Worm (Caenorhabditis elegans) whole organism, L1 larva: Measurements from ENCODE around the gene cor-1.

Source experiments
- C04F5.9 ChIP-seq: sonication (generic microtip); optimal IDR thresholded peaks from 2 replicates; lab custom pipeline; 2016; ENCODE audit warnings: missing genetic modification characterization, missing compliant biosample characterization
- C16A3.4 ChIP-seq: fragments of 150-350 bp; optimal IDR thresholded peaks from 2 replicates; lab custom pipeline; 2014; ENCODE audit warnings: missing biosample characterization, missing genetic modification characterization
- alr-1 ChIP-seq: fragments of 200-800 bp; sonication (Bioruptor generic); optimal IDR thresholded peaks from 2 replicates; lab custom pipeline; 2018; ENCODE audit warnings: borderline replicate concordance, mild to moderate bottlenecking, missing genetic modification characterization, missing compliant biosample characterization
- aly-2 ChIP-seq: fragments of 150-350 bp; optimal IDR thresholded peaks from 2 replicates; lab custom pipeline; 2014; ENCODE audit warnings: missing biosample characterization, missing genetic modification characterization
- ama-1 ChIP-seq: fragments of 150-350 bp; optimal IDR thresholded peaks from 2 replicates; lab custom pipeline; 2014
- ceh-82 ChIP-seq, 3 experiments: fragments of 150-350 bp in 1 of 3; sonication (generic microtip) in 2 of 3; optimal IDR thresholded peaks; 2 replicates each; lab custom pipeline; 2014 to 2017; ENCODE audit warnings: missing biosample characterization in 3 of 3, missing genetic modification characterization in 3 of 3
- ceh-88 ChIP-seq: fragments of 200-800 bp; sonication (Bioruptor generic); IDR thresholded peaks from 2 replicates; pipeline ENCODE4 v1.3.6; 2022; ENCODE audit warnings: missing genetic modification characterization, missing compliant biosample characterization
- ceh-90 ChIP-seq: sonication (generic microtip); optimal IDR thresholded peaks from 2 replicates; lab custom pipeline; 2016; ENCODE audit warnings: missing genetic modification characterization, missing compliant biosample characterization
- dsc-1 ChIP-seq: sonication (generic microtip); optimal IDR thresholded peaks from 2 replicates; lab custom pipeline; 2016; ENCODE audit warnings: mild to moderate bottlenecking, missing genetic modification characterization, missing compliant biosample characterization
- efl-1 ChIP-seq, 4 experiments: fragments of 150-350 bp; optimal IDR thresholded peaks in 3 of 4; peaks in 1 of 4; 1 replicate in 1 of 4; 2 replicates in 3 of 4; lab custom pipeline; 2014; ENCODE audit warnings: missing biosample characterization in 2 of 4, missing genetic modification characterization in 2 of 4, missing genetic modification reagents in 2 of 4
- elt-2 ChIP-seq: sonication (generic microtip); optimal IDR thresholded peaks from 2 replicates; lab custom pipeline; 2016; ENCODE audit warnings: missing genetic modification characterization, mild to moderate bottlenecking, inconsistent platforms, missing compliant biosample characterization, missing genetic modification reagents
- fkh-4 ChIP-seq: sonication (generic microtip); optimal IDR thresholded peaks from 2 replicates; lab custom pipeline; 2016; ENCODE audit warnings: missing compliant biosample characterization, missing genetic modification characterization, borderline replicate concordance
- grh-1 ChIP-seq: fragments of 200-800 bp; sonication (Bioruptor generic); IDR thresholded peaks from 2 replicates; pipeline ENCODE4 v1.3.6; 2022; ENCODE audit warnings: missing genetic modification reagents, missing genetic modification characterization, missing compliant biosample characterization
- hpl-2 ChIP-seq: fragments of 150-350 bp; optimal IDR thresholded peaks from 2 replicates; lab custom pipeline; 2014; ENCODE audit warnings: missing biosample characterization, missing genetic modification reagents, missing genetic modification characterization
- irx-1 ChIP-seq: sonication (generic microtip); optimal IDR thresholded peaks from 2 replicates; lab custom pipeline; 2016; ENCODE audit warnings: missing genetic modification characterization, missing compliant biosample characterization
- lin-13 ChIP-seq: fragments of 150-350 bp; optimal IDR thresholded peaks from 2 replicates; lab custom pipeline; 2014; ENCODE audit warnings: missing biosample characterization, missing genetic modification reagents, missing genetic modification characterization
- lin-14 ChIP-seq: fragments of 200-800 bp; sonication (Bioruptor generic); optimal IDR thresholded peaks from 2 replicates; lab custom pipeline; 2018; ENCODE audit warnings: mild to moderate bottlenecking, missing genetic modification characterization, moderate library complexity, missing compliant biosample characterization
- lin-35 ChIP-seq, 2 experiments: fragments of 150-350 bp; optimal IDR thresholded peaks; 2 replicates each; lab custom pipeline; 2014; ENCODE audit warnings: missing biosample characterization in 2 of 2, missing genetic modification characterization in 2 of 2, missing genetic modification reagents in 2 of 2
- lir-3 ChIP-seq: sonication (generic microtip); optimal IDR thresholded peaks from 2 replicates; lab custom pipeline; 2016; ENCODE audit warnings: mild to moderate bottlenecking, missing genetic modification characterization, moderate library complexity, missing compliant biosample characterization; ENCODE audit not compliant: poor library complexity
- lsy-2 ChIP-seq, 2 experiments: fragments of 150-350 bp; optimal IDR thresholded peaks; 2 replicates each; lab custom pipeline; 2014; ENCODE audit warnings: missing biosample characterization in 2 of 2, missing genetic modification characterization in 2 of 2
- mef-2 ChIP-seq: fragments of 150-350 bp; optimal IDR thresholded peaks from 2 replicates; lab custom pipeline; 2014; ENCODE audit warnings: missing biosample characterization, missing genetic modification characterization
- nhr-11 ChIP-seq: fragments of 150-350 bp; optimal IDR thresholded peaks from 2 replicates; lab custom pipeline; 2014; ENCODE audit warnings: missing biosample characterization, missing genetic modification characterization
- nhr-19 ChIP-seq: fragments of 200-800 bp; sonication (Bioruptor generic); conservative IDR thresholded peaks from 2 replicates; pipeline ENCODE4 v1.3.6; 2022; ENCODE audit warnings: missing genetic modification characterization, missing compliant biosample characterization
- nhr-20 ChIP-seq: sonication (generic microtip); optimal IDR thresholded peaks from 2 replicates; lab custom pipeline; 2016; ENCODE audit warnings: mild to moderate bottlenecking, missing genetic modification characterization, missing compliant biosample characterization
- nhr-237 ChIP-seq: fragments of 150-350 bp; optimal IDR thresholded peaks from 2 replicates; lab custom pipeline; 2014; ENCODE audit warnings: missing biosample characterization, missing genetic modification characterization
- nhr-28 ChIP-seq: fragments of 150-350 bp; optimal IDR thresholded peaks from 2 replicates; lab custom pipeline; 2014; ENCODE audit warnings: missing biosample characterization, missing genetic modification characterization
- nhr-47 ChIP-seq: sonication (generic microtip); optimal IDR thresholded peaks from 2 replicates; lab custom pipeline; 2016; ENCODE audit warnings: mild to moderate bottlenecking, missing genetic modification characterization, moderate library complexity, missing compliant biosample characterization
- nhr-71 ChIP-seq: sonication (generic microtip); optimal IDR thresholded peaks from 2 replicates; lab custom pipeline; 2016; ENCODE audit warnings: mild to moderate bottlenecking, missing genetic modification characterization, moderate library complexity, missing compliant biosample characterization
- nhr-84 ChIP-seq: sonication (generic microtip); optimal IDR thresholded peaks from 2 replicates; lab custom pipeline; 2017; ENCODE audit warnings: missing biosample characterization, missing genetic modification characterization
- nhr-85 ChIP-seq: sonication (generic microtip); peaks from one replicate; lab custom pipeline; 2016; ENCODE audit warnings: missing genetic modification characterization, inconsistent platforms, missing compliant biosample characterization
- nhr-90 ChIP-seq: sonication (generic microtip); optimal IDR thresholded peaks from 2 replicates; lab custom pipeline; 2016; ENCODE audit warnings: mild to moderate bottlenecking, missing genetic modification characterization, missing compliant biosample characterization; ENCODE audit not compliant: poor library complexity
- pax-3 ChIP-seq: fragments of 200-800 bp; sonication (Bioruptor generic); optimal IDR thresholded peaks from 2 replicates; lab custom pipeline; 2018; ENCODE audit warnings: mild to moderate bottlenecking, missing genetic modification characterization, moderate library complexity, missing compliant biosample characterization
- rnt-1 ChIP-seq: sonication (generic microtip); optimal IDR thresholded peaks from 2 replicates; lab custom pipeline; 2016; ENCODE audit warnings: mild to moderate bottlenecking, missing genetic modification characterization, moderate library complexity, missing compliant biosample characterization
- skn-1 ChIP-seq: fragments of 150-350 bp; optimal IDR thresholded peaks from 2 replicates; lab custom pipeline; 2014; ENCODE audit warnings: missing biosample characterization, missing genetic modification characterization
- snu-23 ChIP-seq: sonication (generic microtip); optimal IDR thresholded peaks from 2 replicates; lab custom pipeline; 2016; ENCODE audit warnings: missing genetic modification characterization, missing compliant biosample characterization
- sox-4 ChIP-seq: sonication (generic microtip); optimal IDR thresholded peaks from 2 replicates; lab custom pipeline; 2016; ENCODE audit warnings: missing genetic modification characterization, missing compliant biosample characterization
- sup-37 ChIP-seq: fragments of 200-800 bp; sonication (Bioruptor generic); optimal IDR thresholded peaks from 2 replicates; lab custom pipeline; 2018; ENCODE audit warnings: mild to moderate bottlenecking, missing genetic modification characterization, missing compliant biosample characterization
- swsn-7 ChIP-seq: sonication (generic microtip); optimal IDR thresholded peaks from 2 replicates; lab custom pipeline; 2016; ENCODE audit warnings: missing genetic modification characterization, missing compliant biosample characterization
- tbx-2 ChIP-seq: sonication (generic microtip); optimal IDR thresholded peaks from 2 replicates; lab custom pipeline; 2016; ENCODE audit warnings: missing genetic modification characterization, missing compliant biosample characterization
- xbp-1 ChIP-seq: sonication (generic microtip); optimal IDR thresholded peaks from 2 replicates; lab custom pipeline; 2016; ENCODE audit warnings: missing genetic modification characterization, missing compliant biosample characterization
- zip-4 ChIP-seq: fragments of 200-800 bp; sonication (Bioruptor generic); optimal IDR thresholded peaks from 2 replicates; lab custom pipeline; 2018; ENCODE audit warnings: mild to moderate bottlenecking, missing genetic modification characterization, moderate library complexity, missing compliant biosample characterization
- ztf-11 ChIP-seq, 2 experiments: sonication (generic microtip); optimal IDR thresholded peaks; 2 replicates each; lab custom pipeline; 2016 to 2017; ENCODE audit warnings: missing genetic modification characterization in 2 of 2, missing biosample characterization in 1 of 2, missing compliant biosample characterization in 1 of 2
- ztf-4 ChIP-seq: fragments of 150-350 bp; optimal IDR thresholded peaks from 2 replicates; lab custom pipeline; 2014; ENCODE audit warnings: missing biosample characterization, missing genetic modification characterization

The cor-1 gene

DNA sequence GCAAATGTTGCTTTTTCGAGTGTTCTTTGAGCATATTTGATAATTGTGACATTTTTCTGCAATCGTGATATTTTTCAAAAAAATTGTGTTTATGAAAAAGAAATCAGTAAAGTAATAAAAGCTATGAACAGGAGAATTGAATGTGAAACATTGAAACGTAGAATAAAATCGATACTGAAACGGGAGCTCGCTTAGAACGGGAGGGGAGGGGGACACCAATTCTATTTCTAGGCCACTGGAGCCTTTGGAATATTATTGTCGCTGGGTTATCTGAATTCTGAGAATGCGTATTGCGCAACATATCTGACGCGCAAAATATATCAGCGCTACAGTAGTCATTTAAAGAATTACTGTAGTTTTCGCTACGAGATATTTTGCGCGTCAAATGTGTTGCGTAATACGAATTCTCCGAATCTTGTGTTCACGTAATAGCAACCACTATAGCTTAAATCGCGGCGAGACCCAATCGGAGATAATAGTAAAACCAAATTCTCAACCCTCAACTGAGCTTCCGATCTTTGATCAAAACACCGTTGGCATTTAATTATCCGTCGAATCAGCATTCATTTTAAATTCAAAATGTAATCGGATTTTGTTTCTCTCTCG is 36.9 kb upstream of the cor-1 start, which contains the start of the genes blos-1 and best-18 (continued):
- TF ChIP-seq ceh-82 (tag; optimal IDR thresholded peaks at IDR 0.05; lab: Kevin White, UChicago) (no peak), fkh-4 (tag; lab: Kevin White, UChicago) (no peak)

DNA sequence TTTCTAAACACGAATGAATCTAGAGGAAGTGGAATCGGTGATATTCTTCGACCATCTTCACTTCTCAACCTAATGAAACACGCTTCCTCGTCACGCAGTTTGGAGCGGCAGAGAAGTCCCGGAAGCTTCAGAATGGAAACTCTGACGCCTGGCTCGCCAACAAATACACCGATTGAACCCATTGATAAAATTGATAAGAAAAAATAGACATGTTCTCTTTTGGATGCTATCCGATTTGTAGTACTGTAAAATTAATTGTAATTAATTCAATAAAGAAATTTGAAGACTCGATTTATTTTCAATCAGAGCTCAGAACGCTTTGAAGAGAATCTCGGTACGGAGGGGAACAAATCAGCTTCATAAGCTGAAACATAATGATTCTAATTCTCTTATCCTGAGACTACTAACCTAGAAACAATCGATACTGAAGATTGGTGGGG is 34.4 kb upstream of the cor-1 start:
- TF ChIP-seq ceh-90 (tag; lab: Kevin White, UChicago) = no peak
- TF ChIP-seq ceh-88 = peak; percentile 45; the same call in 1 of the 2 replicates
- peak; percentile 46 for TF ChIP-seq hpl-2 (GFP tag; lab: Kevin White, UChicago)
- peak; percentile 4 for TF ChIP-seq nhr-85 (tag; lab: Kevin White, UChicago)
- peak; percentile 75 for TF ChIP-seq snu-23 (GFP tag; lab: Kevin White, UChicago)
- TF ChIP-seq sox-4 (tag; lab: Kevin White, UChicago) = no peak
- TF ChIP-seq nhr-71 = peak; percentile 75
- peak in 1 of 2 experiments; percentile 62 for TF ChIP-seq lin-35 (GFP tag; optimal IDR thresholded peaks at IDR 0.05; lab: Kevin White, UChicago)
- TF ChIP-seq C16A3.4 (tag; lab: Kevin White, UChicago) = no peak
- peak; percentile 3 for TF ChIP-seq lir-3 (tag; lab: Kevin White, UChicago)
- peak; percentile 61 for TF ChIP-seq nhr-19 (GFP tag; lab: Robert Waterston, UW)
- TF ChIP-seq sup-37 (GFP tag; lab: Kevin White, UChicago) = peak; percentile 38
- TF ChIP-seq ztf-11 (tag; optimal IDR thresholded peaks at IDR 0.05; lab: Kevin White, UChicago) = peak in 1 of 2 experiments; percentile 22
- peak; percentile 49 for TF ChIP-seq tbx-2 (tag; lab: Kevin White, UChicago)
- peak; percentile 5 to 34 for TF ChIP-seq lsy-2 (tag; optimal IDR thresholded peaks at IDR 0.05; lab: Kevin White, UChicago)
- peak; percentile 58 for TF ChIP-seq grh-1 (GFP tag; lab: Robert Waterston, UW)
- TF ChIP-seq lin-14 (GFP tag; lab: Kevin White, UChicago) = peak; percentile 24
- no peak for TF ChIP-seq nhr-11 (tag; lab: Kevin White, UChicago)
- TF ChIP-seq C04F5.9 (tag; lab: Kevin White, UChicago) = peak; percentile 59
- TF ChIP-seq dsc-1 (tag; lab: Kevin White, UChicago) = peak; percentile 10
- TF ChIP-seq nhr-47 (tag; lab: Kevin White, UChicago) = peak; percentile 66
- TF ChIP-seq zip-4 = no peak
- no peak for TF ChIP-seq irx-1 (tag; lab: Kevin White, UChicago)
- no peak for TF ChIP-seq nhr-237 (tag; lab: Kevin White, UChicago)
- peak; percentile 99 for TF ChIP-seq aly-2 (tag; lab: Kevin White, UChicago)
- no peak for TF ChIP-seq mef-2 (tag; lab: Kevin White, UChicago)
- peak; percentile 59 for TF ChIP-seq pax-3 (tag; lab: Kevin White, UChicago)
- TF ChIP-seq xbp-1 = peak; percentile 48
- TF ChIP-seq efl-1 (optimal IDR thresholded peaks at IDR 0.05; lab: Kevin White, UChicago) = peak; percentile 14 to 31
- peak in 1 of 2 experiments; percentile 92 for TF ChIP-seq efl-1 (GFP tag; optimal IDR thresholded peaks at IDR 0.05 in 1 of 2; lab: Kevin White, UChicago)
- TF ChIP-seq rnt-1 (tag; lab: Kevin White, UChicago) = peak; percentile 48
- TF ChIP-seq nhr-28 = no peak
- TF ChIP-seq nhr-90 (tag; lab: Kevin White, UChicago) = peak; percentile 69
- peak; percentile 92 for TF ChIP-seq ztf-4
- peak; percentile 45 for TF ChIP-seq nhr-20 (tag; lab: Kevin White, UChicago)
- no peak for TF ChIP-seq lin-13 (GFP tag; lab: Kevin White, UChicago)
- TF ChIP-seq skn-1 (tag; lab: Kevin White, UChicago) = no peak
- no peak for TF ChIP-seq nhr-84 (tag; lab: Kevin White, UChicago)
- peak; percentile 60 for TF ChIP-seq elt-2 (tag; lab: Kevin White, UChicago)
- peak; percentile 28 for TF ChIP-seq swsn-7 (tag; lab: Kevin White, UChicago)
- TF ChIP-seq ama-1 (lab: Kevin White, UChicago) = peak; percentile 86
- TF ChIP-seq alr-1 = no peak
- TF ChIP-seq, all 84 proteins: peak for 28
